Worm (Caenorhabditis elegans) whole organism, L3 larva: ENCODE results near the gene cest-35.2.

Experiments
- ZK546.5 ChIP-seq: sonication (generic microtip); optimal IDR thresholded peaks from 2 replicates; lab custom pipeline; 2017; ENCODE audit warnings: missing biosample characterization, missing genetic modification characterization
- eor-1 ChIP-seq, 2 experiments: fragments of 150-350 bp; optimal IDR thresholded peaks; 2 replicates each; lab custom pipeline; 2014 to 2018; ENCODE audit warnings: missing biosample characterization in 2 of 2, missing genetic modification characterization in 2 of 2
- nhr-11 ChIP-seq: fragments of 150-350 bp; optimal IDR thresholded peaks from 2 replicates; lab custom pipeline; 2014; ENCODE audit warnings: missing biosample characterization, missing genetic modification characterization
- nhr-12 ChIP-seq: fragments of 150-350 bp; optimal IDR thresholded peaks from 2 replicates; lab custom pipeline; 2014; ENCODE audit warnings: missing biosample characterization, missing genetic modification characterization
- nhr-28 ChIP-seq: fragments of 150-350 bp; optimal IDR thresholded peaks from 2 replicates; lab custom pipeline; 2014; ENCODE audit warnings: missing biosample characterization, missing genetic modification characterization
- unc-62 ChIP-seq: fragments of 150-350 bp; sonication (generic microtip); optimal IDR thresholded peaks from 4 replicates; lab custom pipeline; 2014; ENCODE audit warnings: missing biosample characterization, missing genetic modification reagents, missing genetic modification characterization
- ztf-11 ChIP-seq: fragments of 150-350 bp; optimal IDR thresholded peaks from 2 replicates; lab custom pipeline; 2014; ENCODE audit warnings: missing biosample characterization, missing genetic modification characterization

DNA sequence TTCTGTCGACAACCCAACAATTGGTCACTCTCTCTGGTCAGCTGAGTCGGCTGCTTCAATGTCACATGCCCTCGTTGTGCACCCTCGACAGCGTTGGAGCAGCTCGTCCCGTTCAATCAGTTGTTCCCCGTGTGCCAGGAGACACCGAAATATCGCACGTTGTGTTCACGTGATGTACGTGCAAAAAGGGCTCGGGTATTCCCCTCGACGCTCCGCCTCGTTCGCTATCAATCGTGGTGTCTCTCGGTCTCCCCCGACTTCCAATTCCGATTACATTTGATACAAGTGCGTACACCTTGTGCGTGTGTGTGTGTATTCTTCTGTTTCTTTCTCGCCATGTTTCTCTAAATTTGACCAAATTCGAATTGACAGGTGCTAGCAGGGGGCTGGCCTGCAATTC, 34.5 kb upstream of the cest-35.2 start:
- TF ChIP-seq ztf-11: no peak
- TF ChIP-seq nhr-12 (tag; lab: Kevin White, UChicago): no peak
- TF ChIP-seq eor-1 (tag; optimal IDR thresholded peaks at IDR 0.05; lab: Kevin White, UChicago): no peak
- TF ChIP-seq nhr-28 (tag; lab: Kevin White, UChicago): no peak
- no peak for TF ChIP-seq unc-62 (GFP tag; lab: Kevin White, UChicago)
- peak; percentile 44 for TF ChIP-seq nhr-11 (tag; lab: Kevin White, UChicago)
- no peak for TF ChIP-seq ZK546.5
